Worm (Caenorhabditis elegans): ENCODE measurements around the gene K08F11.1.

DNA sequence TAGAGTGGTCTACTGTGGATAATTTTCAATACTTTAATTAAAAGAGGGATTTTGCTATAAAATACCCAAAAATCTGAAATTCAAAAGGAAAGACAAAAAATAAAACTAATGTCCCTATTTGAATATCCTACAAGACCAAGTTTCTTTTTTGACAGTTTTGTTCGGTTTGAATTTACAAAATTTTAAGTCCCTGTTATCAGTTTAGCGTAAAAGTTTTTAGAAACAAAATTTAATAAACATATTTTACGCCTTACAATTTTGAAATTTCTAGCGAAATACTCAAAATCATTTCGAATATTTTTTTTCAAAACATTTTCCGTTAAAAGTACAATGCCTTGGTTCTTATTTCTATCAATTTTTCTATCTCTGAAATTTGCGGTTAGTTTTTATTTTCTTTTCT, 32.2 kb upstream of the K08F11.1 start, which contains the start of gene spe-51:
- TF ChIP-seq T22C8.4 (GFP tag; IDR thresholded peaks at IDR 0.05) (no peak), flt-1 (GFP tag; IDR thresholded peaks at IDR 0.05) (no peak), ref-1 (GFP tag; conservative IDR thresholded peaks at IDR 0.05) (no peak), ztf-29 (GFP tag; IDR thresholded peaks at IDR 0.05) (no peak)

All from whole organism, midembryonic.